Fruit fly (Drosophila melanogaster): ENCODE measurements around the gene CG10301.

DNA sequence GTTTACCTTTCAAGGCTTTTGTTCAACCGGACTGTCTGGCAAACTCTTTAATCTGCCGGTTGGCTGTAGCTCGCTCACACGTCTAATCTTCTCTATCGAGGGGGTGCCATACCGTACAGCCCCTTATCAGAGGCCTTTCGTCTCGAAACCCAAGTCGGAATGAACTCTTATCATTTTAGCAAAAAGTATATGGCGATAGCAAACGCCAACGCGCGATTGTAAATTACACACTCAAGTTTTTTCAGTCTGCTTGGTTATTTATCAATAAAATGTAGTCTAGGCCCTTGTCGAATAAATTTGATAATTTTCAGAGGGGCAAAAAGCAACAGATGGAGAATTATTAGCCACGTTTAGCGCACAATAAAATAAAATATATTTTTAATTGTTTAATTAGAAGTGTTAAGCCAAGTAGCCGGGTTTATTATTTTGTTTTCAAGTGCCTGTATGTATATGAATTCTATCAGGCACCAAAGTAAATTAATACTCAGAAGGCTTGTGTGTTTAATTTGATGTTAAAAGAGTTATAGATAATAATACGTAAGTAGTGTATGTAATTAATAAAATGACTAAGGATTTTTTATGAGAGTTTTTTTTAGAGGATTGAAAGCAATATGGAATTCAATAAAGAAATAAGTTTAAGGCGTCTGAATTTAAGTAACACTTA lies 15.0 kb downstream of the CG10301 start:
- TF ChIP-seq Clk (GFP tag; optimal IDR thresholded peaks at IDR 0.05) (no peak), CG12768 (GFP tag; optimal IDR thresholded peaks at IDR 0.05) (peak; percentile 18), cnc (optimal IDR thresholded peaks at IDR 0.05) (peak in 1 of 2 experiments; percentile 16), toe (GFP tag; optimal IDR thresholded peaks at IDR 0.05) (no peak), CG33017 (tag; optimal IDR thresholded peaks at IDR 0.05) (peak; percentile 24), pad (GFP tag; optimal IDR thresholded peaks at IDR 0.05) (no peak), bab1 (GFP tag; optimal IDR thresholded peaks at IDR 0.05) (no peak), Hr96 (GFP tag; optimal IDR thresholded peaks at IDR 0.05) (no peak)
